Worm (Caenorhabditis elegans): Measurements from ENCODE around the gene smoc-1.

- TF ChIP-seq W03F9.2 (tag; optimal IDR thresholded peaks at IDR 0.05) (no peak), him-1 (tag; optimal IDR thresholded peaks at IDR 0.05) (no peak)
Measured at ce11 chrV:11760371-11760770, 2.9 kb downstream of the smoc-1 start, which contains the start of gene T04F3.5.

All from whole organism, L4/young adult.